Worm (Caenorhabditis elegans) whole organism, L3 larva: Measurements from ENCODE around the gene mif-4.

ENCODE experiments used
- R02D3.7 ChIP-seq: fragments of 150-350 bp; optimal IDR thresholded peaks from 2 replicates; lab custom pipeline; 2014; ENCODE audit warnings: missing biosample characterization, missing genetic modification characterization
- ZK546.5 ChIP-seq: sonication (generic microtip); optimal IDR thresholded peaks from 2 replicates; lab custom pipeline; 2017; ENCODE audit warnings: missing biosample characterization, missing genetic modification characterization
- aly-2 ChIP-seq: fragments of 150-350 bp; optimal IDR thresholded peaks from 2 replicates; lab custom pipeline; 2014; ENCODE audit warnings: missing biosample characterization, missing genetic modification characterization
- ama-1 ChIP-seq: fragments of 150-350 bp; optimal IDR thresholded peaks from 2 replicates; lab custom pipeline; 2018
- ceh-16 ChIP-seq: sonication (generic microtip); optimal IDR thresholded peaks from 2 replicates; lab custom pipeline; 2017; ENCODE audit warnings: missing biosample characterization, missing genetic modification characterization
- ceh-28 ChIP-seq: fragments of 150-350 bp; optimal IDR thresholded peaks from 2 replicates; lab custom pipeline; 2014; ENCODE audit warnings: missing biosample characterization, missing genetic modification reagents, missing genetic modification characterization
- ceh-82 ChIP-seq: fragments of 150-350 bp; optimal IDR thresholded peaks from 2 replicates; lab custom pipeline; 2014; ENCODE audit warnings: missing biosample characterization, missing genetic modification characterization
- ceh-9 ChIP-seq: sonication (generic microtip); optimal IDR thresholded peaks from 2 replicates; lab custom pipeline; 2018; ENCODE audit warnings: missing biosample characterization, missing genetic modification characterization
- daf-12 ChIP-seq: fragments of 150-350 bp; optimal IDR thresholded peaks from 2 replicates; lab custom pipeline; 2014; ENCODE audit warnings: missing biosample characterization, missing genetic modification reagents, missing genetic modification characterization
- egl-27 ChIP-seq: sonication (generic microtip); optimal IDR thresholded peaks from 4 replicates; lab custom pipeline; 2017; ENCODE audit warnings: missing biosample characterization, missing genetic modification reagents, missing genetic modification characterization
- egl-5 ChIP-seq: fragments of 150-350 bp; optimal IDR thresholded peaks from 2 replicates; lab custom pipeline; 2017; ENCODE audit warnings: missing biosample characterization, missing genetic modification reagents, missing genetic modification characterization, inconsistent platforms
- elt-1 ChIP-seq: fragments of 150-350 bp; optimal IDR thresholded peaks from 2 replicates; lab custom pipeline; 2014; ENCODE audit warnings: missing biosample characterization, missing genetic modification characterization
- elt-2 ChIP-seq: sonication (generic microtip); optimal IDR thresholded peaks from 2 replicates; lab custom pipeline; 2016; ENCODE audit warnings: missing genetic modification reagents, mild to moderate bottlenecking, missing genetic modification characterization, missing compliant biosample characterization
- elt-3 ChIP-seq, 3 experiments: fragments of 150-350 bp in 1 of 3; sonication (generic microtip) in 2 of 3; optimal IDR thresholded peaks; 2 replicates in 2 of 3; 4 replicates in 1 of 3; lab custom pipeline; 2014 to 2017; ENCODE audit warnings: missing biosample characterization in 3 of 3, missing genetic modification characterization in 3 of 3
- eor-1 ChIP-seq, 2 experiments: fragments of 150-350 bp; optimal IDR thresholded peaks; 2 replicates each; lab custom pipeline; 2014 to 2018; ENCODE audit warnings: missing biosample characterization in 2 of 2, missing genetic modification characterization in 2 of 2
- fkh-10 ChIP-seq: sonication (generic microtip); optimal IDR thresholded peaks from 2 replicates; lab custom pipeline; 2017; ENCODE audit warnings: missing biosample characterization, missing genetic modification reagents, missing genetic modification characterization
- fkh-2 ChIP-seq: fragments of 150-350 bp; optimal IDR thresholded peaks from 2 replicates; lab custom pipeline; 2014; ENCODE audit warnings: missing biosample characterization, missing genetic modification reagents, missing genetic modification characterization
- fos-1 ChIP-seq: fragments of 150-350 bp; optimal IDR thresholded peaks from 2 replicates; lab custom pipeline; 2014; ENCODE audit warnings: missing biosample characterization, missing genetic modification characterization
- hmg-11 ChIP-seq: sonication (generic microtip); optimal IDR thresholded peaks from 2 replicates; lab custom pipeline; 2016; ENCODE audit warnings: missing genetic modification characterization, missing compliant biosample characterization
- jun-1 ChIP-seq: fragments of 150-350 bp; optimal IDR thresholded peaks from 2 replicates; lab custom pipeline; 2014; ENCODE audit warnings: missing biosample characterization, missing genetic modification reagents, missing genetic modification characterization
- lin-15B ChIP-seq: fragments of 150-350 bp; optimal IDR thresholded peaks from 2 replicates; lab custom pipeline; 2014; ENCODE audit warnings: missing biosample characterization, missing genetic modification characterization
- lin-39 ChIP-seq: fragments of 150-350 bp; optimal IDR thresholded peaks from 2 replicates; lab custom pipeline; 2018; ENCODE audit warnings: missing biosample characterization, missing genetic modification reagents, missing genetic modification characterization
- lsy-12 ChIP-seq: sonication (generic microtip); optimal IDR thresholded peaks from 2 replicates; lab custom pipeline; 2016; ENCODE audit warnings: mild to moderate bottlenecking, missing genetic modification characterization, missing compliant biosample characterization
- mdl-1 ChIP-seq: fragments of 150-350 bp; optimal IDR thresholded peaks from 2 replicates; lab custom pipeline; 2014; ENCODE audit warnings: missing biosample characterization, missing genetic modification characterization
- mml-1 ChIP-seq: fragments of 150-350 bp; sonication (generic microtip); optimal IDR thresholded peaks from 3 replicates; lab custom pipeline; 2014; ENCODE audit warnings: missing biosample characterization, missing genetic modification characterization
- nfya-1 ChIP-seq: sonication (generic microtip); optimal IDR thresholded peaks from 2 replicates; lab custom pipeline; 2017; ENCODE audit warnings: missing genetic modification characterization, mild to moderate bottlenecking, missing compliant biosample characterization, antibody characterized with exemption, moderate library complexity; ENCODE audit not compliant: insufficient read depth
- nhr-11 ChIP-seq: fragments of 150-350 bp; optimal IDR thresholded peaks from 2 replicates; lab custom pipeline; 2014; ENCODE audit warnings: missing biosample characterization, missing genetic modification characterization
- nhr-12 ChIP-seq: fragments of 150-350 bp; optimal IDR thresholded peaks from 2 replicates; lab custom pipeline; 2014; ENCODE audit warnings: missing biosample characterization, missing genetic modification characterization
- nhr-23 ChIP-seq: fragments of 150-350 bp; optimal IDR thresholded peaks from 2 replicates; lab custom pipeline; 2014; ENCODE audit warnings: missing biosample characterization, missing genetic modification reagents, missing genetic modification characterization
- nhr-237 ChIP-seq: fragments of 150-350 bp; optimal IDR thresholded peaks from 2 replicates; lab custom pipeline; 2014; ENCODE audit warnings: missing biosample characterization, missing genetic modification characterization
- nhr-25 ChIP-seq: sonication (generic microtip); optimal IDR thresholded peaks from 2 replicates; lab custom pipeline; 2017; ENCODE audit warnings: missing biosample characterization, missing genetic modification characterization
- nhr-28 ChIP-seq: fragments of 150-350 bp; optimal IDR thresholded peaks from 2 replicates; lab custom pipeline; 2014; ENCODE audit warnings: missing biosample characterization, missing genetic modification characterization
- nhr-43 ChIP-seq: sonication (generic microtip); optimal IDR thresholded peaks from 2 replicates; lab custom pipeline; 2016; ENCODE audit warnings: mild to moderate bottlenecking, missing genetic modification characterization, missing compliant biosample characterization; ENCODE audit not compliant: poor library complexity, severe bottlenecking
- nhr-67 ChIP-seq: fragments of 150-350 bp; optimal IDR thresholded peaks from 2 replicates; lab custom pipeline; 2014; ENCODE audit warnings: missing biosample characterization, missing genetic modification characterization
- nhr-76 ChIP-seq: fragments of 150-350 bp; sonication (generic microtip); optimal IDR thresholded peaks from 5 replicates; lab custom pipeline; 2014; ENCODE audit warnings: missing biosample characterization, missing genetic modification characterization
- nhr-77 ChIP-seq: fragments of 150-350 bp; optimal IDR thresholded peaks from 2 replicates; lab custom pipeline; 2014; ENCODE audit warnings: missing biosample characterization, missing genetic modification characterization
- pha-4 ChIP-seq: fragments of 150-350 bp; optimal IDR thresholded peaks from 2 replicates; lab custom pipeline; 2014; ENCODE audit warnings: missing biosample characterization, missing genetic modification reagents, missing genetic modification characterization
- pqm-1 ChIP-seq: fragments of 150-350 bp; optimal IDR thresholded peaks from 2 replicates; lab custom pipeline; 2017; ENCODE audit warnings: missing biosample characterization, missing genetic modification characterization, inconsistent platforms
- sea-2 ChIP-seq: fragments of 150-350 bp; sonication (generic microtip); optimal IDR thresholded peaks from 4 replicates; lab custom pipeline; 2014; ENCODE audit warnings: missing biosample characterization, missing genetic modification reagents, missing genetic modification characterization
- skn-1 ChIP-seq: fragments of 150-350 bp; optimal IDR thresholded peaks from 2 replicates; lab custom pipeline; 2014; ENCODE audit warnings: missing biosample characterization, missing genetic modification characterization
- snpc-4 ChIP-seq: fragments of 150-350 bp; optimal IDR thresholded peaks from 2 replicates; lab custom pipeline; 2014; ENCODE audit warnings: missing biosample characterization, missing genetic modification characterization
- tbx-2 ChIP-seq: sonication (generic microtip); optimal IDR thresholded peaks from 2 replicates; lab custom pipeline; 2016; ENCODE audit warnings: mild to moderate bottlenecking, missing genetic modification characterization, missing compliant biosample characterization
- unc-39 ChIP-seq: sonication (generic microtip); optimal IDR thresholded peaks from 4 replicates; lab custom pipeline; 2017; ENCODE audit warnings: missing biosample characterization, missing genetic modification characterization
- unc-62 ChIP-seq: fragments of 150-350 bp; sonication (generic microtip); optimal IDR thresholded peaks from 4 replicates; lab custom pipeline; 2014; ENCODE audit warnings: missing biosample characterization, missing genetic modification reagents, missing genetic modification characterization
- zag-1 ChIP-seq: fragments of 150-350 bp; optimal IDR thresholded peaks from 2 replicates; lab custom pipeline; 2014; ENCODE audit warnings: missing biosample characterization, missing genetic modification characterization
- ztf-11 ChIP-seq: fragments of 150-350 bp; optimal IDR thresholded peaks from 2 replicates; lab custom pipeline; 2014; ENCODE audit warnings: missing biosample characterization, missing genetic modification characterization
- ztf-4 ChIP-seq: fragments of 150-350 bp; optimal IDR thresholded peaks from 2 replicates; lab custom pipeline; 2014; ENCODE audit warnings: missing biosample characterization, missing genetic modification characterization

The mif-4 gene

ce11 chrIV:6326448-6326847, 9.3 kb downstream of the mif-4 start, which contains the start of gene lsm-8:
Gene lsm-8 (plus strand): TSS chrIV:6326526.
- no peak for TF ChIP-seq nhr-25 (tag; lab: Kevin White, UChicago)
- no peak for TF ChIP-seq egl-27
- no peak for TF ChIP-seq tbx-2 (tag; lab: Kevin White, UChicago)
- no peak for TF ChIP-seq nhr-12
- TF ChIP-seq nhr-43 (tag; lab: Kevin White, UChicago) = no peak
- no peak for TF ChIP-seq jun-1
- TF ChIP-seq nhr-237 (tag; lab: Kevin White, UChicago) = no peak
- no peak for TF ChIP-seq nhr-28
- TF ChIP-seq pqm-1 (tag; lab: Kevin White, UChicago) = no peak

- no peak for TF ChIP-seq elt-2
- no peak for TF ChIP-seq lsy-12 (tag; lab: Kevin White, UChicago)
- no peak for TF ChIP-seq nhr-43 (tag; lab: Kevin White, UChicago)
These were observed 10.0 kb downstream of the mif-4 start for ce11 chrIV:6325772-6326171.

ce11 chrIV:6323654-6324224, 12.1 kb downstream of the mif-4 start, which contains the start of gene sqd-1:
Gene sqd-1 (plus strand): TSS chrIV:6324174.
- peak; percentile 98 for TF ChIP-seq nfya-1 (tag; lab: Kevin White, UChicago)
- TF ChIP-seq pqm-1 (tag; lab: Kevin White, UChicago) = peak; percentile 83
- peak; percentile 90 for TF ChIP-seq tbx-2 (tag; lab: Kevin White, UChicago)
- TF ChIP-seq nhr-237 (tag; lab: Kevin White, UChicago) = no peak
- TF ChIP-seq ZK546.5 = peak; percentile 100
- TF ChIP-seq unc-62 (GFP tag; lab: Kevin White, UChicago) = peak; percentile 59
- no peak for TF ChIP-seq ceh-9 (tag; lab: Kevin White, UChicago)
- no peak for TF ChIP-seq nhr-12
- peak; percentile 55 for TF ChIP-seq elt-1
- no peak for TF ChIP-seq ztf-11 (tag; lab: Kevin White, UChicago)
- TF ChIP-seq eor-1 (tag; optimal IDR thresholded peaks at IDR 0.05; lab: Kevin White, UChicago) = no peak
- peak; percentile 57 for TF ChIP-seq zag-1
- TF ChIP-seq unc-39 (tag; lab: Kevin White, UChicago) = no peak
- TF ChIP-seq lsy-12 (tag; lab: Kevin White, UChicago) = peak; percentile 98
- peak; percentile 73 for TF ChIP-seq skn-1 (tag; lab: Kevin White, UChicago)
- TF ChIP-seq jun-1 = peak; percentile 92
- peak; percentile 98 for TF ChIP-seq nhr-23 (tag; lab: Kevin White, UChicago)
- TF ChIP-seq ceh-82 (tag; lab: Kevin White, UChicago) = peak; percentile 83
- no peak for TF ChIP-seq fos-1 (tag; lab: Kevin White, UChicago)
- peak; percentile 84 for TF ChIP-seq ceh-28 (tag; lab: Kevin White, UChicago)
- peak; percentile 98 for TF ChIP-seq nhr-25 (tag; lab: Kevin White, UChicago)
- no peak for TF ChIP-seq nhr-67 (tag; lab: Kevin White, UChicago)
- peak; percentile 99 for TF ChIP-seq lin-39
- peak; percentile 37 for TF ChIP-seq nhr-77 (tag; lab: Kevin White, UChicago)
- peak; percentile 86 for TF ChIP-seq snpc-4 (tag; lab: Kevin White, UChicago)
- TF ChIP-seq ceh-16 (tag; lab: Kevin White, UChicago) = no peak
- TF ChIP-seq pha-4 (tag; lab: Kevin White, UChicago) = peak; percentile 98
- TF ChIP-seq mml-1 (tag; lab: Kevin White, UChicago) = no peak
- TF ChIP-seq elt-2 = peak; percentile 79
- peak; percentile 92 for TF ChIP-seq hmg-11 (tag; lab: Kevin White, UChicago)
- peak in 1 of 3 experiments; percentile 89 for TF ChIP-seq elt-3 (tag; optimal IDR thresholded peaks at IDR 0.05; lab: Kevin White, UChicago)
- TF ChIP-seq nhr-28 = no peak
- TF ChIP-seq sea-2 = no peak
- TF ChIP-seq nhr-11 (tag; lab: Kevin White, UChicago) = peak; percentile 78
- TF ChIP-seq nhr-76 (tag; lab: Kevin White, UChicago) = peak; percentile 1
- no peak for TF ChIP-seq fkh-2 (tag; lab: Kevin White, UChicago)
- TF ChIP-seq egl-27 = peak; percentile 78
- TF ChIP-seq ama-1 (lab: Kevin White, UChicago) = peak; percentile 39
- peak; percentile 76 for TF ChIP-seq ztf-4 (tag; lab: Kevin White, UChicago)
- peak; percentile 15 for TF ChIP-seq mdl-1 (tag; lab: Kevin White, UChicago)
- peak; percentile 96 for TF ChIP-seq nhr-43 (tag; lab: Kevin White, UChicago)
- peak; percentile 97 for TF ChIP-seq lin-15B (tag; lab: Kevin White, UChicago)
- TF ChIP-seq R02D3.7 (tag; lab: Kevin White, UChicago) = peak; percentile 96
- peak; percentile 96 for TF ChIP-seq egl-5 (tag; lab: Kevin White, UChicago)
- peak; percentile 79 for TF ChIP-seq fkh-10
- no peak for TF ChIP-seq daf-12
- TF ChIP-seq aly-2 (tag; lab: Kevin White, UChicago) = no peak
- TF ChIP-seq, all 47 proteins: peak for 32
